Fruit fly (Drosophila melanogaster): ENCODE data around the gene CG18088.

Gene CG18088

DNA sequence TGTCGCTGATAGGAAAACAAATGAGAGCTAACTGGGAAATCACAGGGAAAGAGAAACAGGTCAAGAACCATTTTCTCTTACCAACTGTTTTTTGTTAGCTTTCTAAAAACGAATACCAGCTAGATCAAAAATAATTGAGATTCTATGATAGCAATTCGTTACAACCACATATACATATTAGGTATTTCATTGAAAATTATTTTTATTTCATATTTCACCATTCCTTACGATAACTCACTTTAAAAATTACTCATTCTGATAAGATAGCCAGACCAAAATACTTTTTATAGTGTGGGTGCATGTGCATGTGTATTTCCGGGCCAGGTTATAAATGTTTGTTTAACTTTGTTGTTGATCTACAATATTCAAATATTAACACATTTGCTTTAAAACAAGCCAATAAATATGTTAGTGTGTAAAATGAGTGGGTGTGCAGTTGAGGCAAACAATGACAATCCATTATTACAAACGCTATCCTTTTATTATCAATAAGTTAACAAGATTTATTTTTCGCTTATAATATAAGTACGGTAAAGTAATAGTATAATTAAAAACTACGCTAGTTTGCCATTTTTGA, 29.4 kb upstream of the CG18088 start:
- TF ChIP-seq Drgx (GFP tag; IDR thresholded peaks at IDR 0.05), result no peak
- no peak for TF ChIP-seq Hey (tag; optimal IDR thresholded peaks at IDR 0.05)
- TF ChIP-seq nmo (GFP tag; optimal IDR thresholded peaks at IDR 0.05), result no peak
- no peak for TF ChIP-seq CG30020 (tag; optimal IDR thresholded peaks at IDR 0.05)
- TF ChIP-seq NK7.1 (GFP tag; optimal IDR thresholded peaks at IDR 0.05), result no peak
- peak; percentile 21 for TF ChIP-seq mirr (GFP tag; optimal IDR thresholded peaks at IDR 0.05)
- peak; percentile 34 for TF ChIP-seq CG15514 (GFP tag; optimal IDR thresholded peaks at IDR 0.05)
- TF ChIP-seq B-H1 (GFP tag; IDR thresholded peaks at IDR 0.05), result no peak
- peak; percentile 58 for TF ChIP-seq sens (GFP tag)
- no peak for TF ChIP-seq trh (GFP tag; optimal IDR thresholded peaks at IDR 0.05)
- peak; percentile 44 for TF ChIP-seq CG12071 (GFP tag; optimal IDR thresholded peaks at IDR 0.05)
- peak; percentile 16 for TF ChIP-seq CG4707 (GFP tag; optimal IDR thresholded peaks at IDR 0.05)
- TF ChIP-seq MTF-1 (GFP tag; optimal IDR thresholded peaks at IDR 0.05; ENCODE audit: borderline replicate concordance), result peak; percentile 53
- no peak for TF ChIP-seq CG11504 (tag; optimal IDR thresholded peaks at IDR 0.05)
- TF ChIP-seq Dll (GFP tag; IDR thresholded peaks at IDR 0.05; ENCODE audit: partially characterized antibody), result no peak
- no peak for TF ChIP-seq zen (tag; optimal IDR thresholded peaks at IDR 0.05)
- no peak for TF ChIP-seq klu (GFP tag; IDR thresholded peaks at IDR 0.05)
- no peak for TF ChIP-seq Meics (GFP tag; optimal IDR thresholded peaks at IDR 0.05)
- no peak for TF ChIP-seq CG2889 (GFP tag; IDR thresholded peaks at IDR 0.05)
- TF ChIP-seq CG15696 (tag; optimal IDR thresholded peaks at IDR 0.05), result no peak
- TF ChIP-seq CG34376 (GFP tag; optimal IDR thresholded peaks at IDR 0.05), result no peak
- TF ChIP-seq CG12299 (tag; optimal IDR thresholded peaks at IDR 0.05), result peak; percentile 59
- TF ChIP-seq Blimp-1 (GFP tag; optimal IDR thresholded peaks at IDR 0.05), result peak; percentile 34
- no peak for TF ChIP-seq pum (GFP tag; optimal IDR thresholded peaks at IDR 0.05)
- TF ChIP-seq Hmx (GFP tag; optimal IDR thresholded peaks at IDR 0.05), result no peak
- TF ChIP-seq btn (GFP tag; optimal IDR thresholded peaks at IDR 0.05), result no peak
- TF ChIP-seq Elba2 (GFP tag; optimal IDR thresholded peaks at IDR 0.05), result no peak
- TF ChIP-seq bbx (GFP tag; IDR thresholded peaks at IDR 0.05; ENCODE audit: partially characterized antibody), result no peak
- no peak for TF ChIP-seq pita (GFP tag; optimal IDR thresholded peaks at IDR 0.05)
- TF ChIP-seq bsh (GFP tag; optimal IDR thresholded peaks at IDR 0.05), result peak in 1 of 2 experiments; percentile 18
- no peak for TF ChIP-seq eyg (GFP tag; optimal IDR thresholded peaks at IDR 0.05)
- TF ChIP-seq shn (GFP tag; optimal IDR thresholded peaks at IDR 0.05), result no peak
- TF ChIP-seq CG34422 (GFP tag; IDR thresholded peaks at IDR 0.05), result no peak
- no peak for TF ChIP-seq slbo (GFP tag; IDR thresholded peaks at IDR 0.05)
- TF ChIP-seq Xbp1 (GFP tag; optimal IDR thresholded peaks at IDR 0.05), result no peak
- TF ChIP-seq fd102C (GFP tag; optimal IDR thresholded peaks at IDR 0.05), result no peak
- TF ChIP-seq repo (GFP tag; optimal IDR thresholded peaks at IDR 0.05), result no peak
- TF ChIP-seq gsb (GFP tag; IDR thresholded peaks at IDR 0.05), result no peak
- no peak for TF ChIP-seq Dp (GFP tag; optimal IDR thresholded peaks at IDR 0.05)
- peak; percentile 27 for TF ChIP-seq CG6813 (GFP tag; optimal IDR thresholded peaks at IDR 0.05)
- no peak for TF ChIP-seq CG17912 (GFP tag; optimal IDR thresholded peaks at IDR 0.05)
- TF ChIP-seq CG2875 (GFP tag; optimal IDR thresholded peaks at IDR 0.05), result no peak
- TF ChIP-seq sug (tag; optimal IDR thresholded peaks at IDR 0.05), result no peak
- TF ChIP-seq Hr3 (GFP tag; optimal IDR thresholded peaks at IDR 0.05), result no peak
- no peak for TF ChIP-seq CG10654 (GFP tag; optimal IDR thresholded peaks at IDR 0.05)
- no peak for TF ChIP-seq CG8478 (optimal IDR thresholded peaks at IDR 0.05)
- no peak for TF ChIP-seq CG4424 (GFP tag; optimal IDR thresholded peaks at IDR 0.05)
- TF ChIP-seq bab2 (GFP tag; optimal IDR thresholded peaks at IDR 0.05), result no peak
- TF ChIP-seq cg (GFP tag; optimal IDR thresholded peaks at IDR 0.05), result peak; percentile 19
- TF ChIP-seq CG17359 (tag; optimal IDR thresholded peaks at IDR 0.05), result peak; percentile 28
- TF ChIP-seq CG3163 (GFP tag; optimal IDR thresholded peaks at IDR 0.05), result no peak

All from whole organism, embryonic.